Worm (Caenorhabditis elegans) whole organism, L4 larva: ENCODE results near the gene ddx-46.

ENCODE experiments used
- Y5F2A.4 ChIP-seq: fragments of 200-800 bp; sonication (Bioruptor generic); optimal IDR thresholded peaks from 2 replicates; lab custom pipeline; 2018; ENCODE audit warnings: mild to moderate bottlenecking, missing genetic modification characterization, missing compliant biosample characterization
- ama-1 ChIP-seq: fragments of 150-350 bp; optimal IDR thresholded peaks from 2 replicates; lab custom pipeline; 2014; ENCODE audit warnings: inconsistent platforms, mixed read lengths
- ceh-62 ChIP-seq: sonication (generic microtip); optimal IDR thresholded peaks from 2 replicates; lab custom pipeline; 2017; ENCODE audit warnings: missing biosample characterization, missing genetic modification characterization
- duxl-1 ChIP-seq: sonication (generic microtip); optimal IDR thresholded peaks from 2 replicates; lab custom pipeline; 2016; ENCODE audit warnings: mild to moderate bottlenecking, missing genetic modification characterization, moderate library complexity, missing compliant biosample characterization; ENCODE audit not compliant: poor library complexity
- fos-1 ChIP-seq: fragments of 150-350 bp; optimal IDR thresholded peaks from 2 replicates; lab custom pipeline; 2014; ENCODE audit warnings: missing biosample characterization, missing genetic modification characterization
- hmg-1.1 ChIP-seq: fragments of 200-800 bp; sonication (Bioruptor generic); IDR thresholded peaks from 2 replicates; pipeline ENCODE4 v1.3.6; 2022; ENCODE audit warnings: missing genetic modification reagents, missing genetic modification characterization, missing compliant biosample characterization
- lim-7 ChIP-seq: fragments of 200-800 bp; sonication (Bioruptor generic); IDR thresholded peaks from 2 replicates; pipeline ENCODE4 v1.3.6; 2022; ENCODE audit warnings: missing genetic modification characterization, missing compliant biosample characterization
- lin-13 ChIP-seq: fragments of 150-350 bp; optimal IDR thresholded peaks from 2 replicates; lab custom pipeline; 2014; ENCODE audit warnings: missing biosample characterization, missing genetic modification reagents, missing genetic modification characterization
- madf-5 ChIP-seq, 2 experiments: fragments of 200-800 bp; sonication (Bioruptor generic); IDR thresholded peaks; 2 replicates each; pipeline ENCODE4 v1.3.6; 2022; ENCODE audit warnings: missing compliant biosample characterization in 2 of 2, missing genetic modification characterization in 2 of 2
- nhr-11 ChIP-seq: fragments of 150-350 bp; optimal IDR thresholded peaks from 2 replicates; lab custom pipeline; 2014; ENCODE audit warnings: missing biosample characterization, missing genetic modification characterization
- pha-4 ChIP-seq, 2 experiments: fragments of 150-350 bp in 1 of 2; fragments of 200-800 bp in 1 of 2; sonication (Bioruptor generic) in 1 of 2; IDR thresholded peaks in 1 of 2; optimal IDR thresholded peaks in 1 of 2; 2 replicates each; pipeline versions ENCODE4 v1.3.6 to Lab custom; 2014 to 2022; ENCODE audit warnings: missing genetic modification characterization in 2 of 2, missing genetic modification reagents in 2 of 2, missing biosample characterization in 1 of 2, missing compliant biosample characterization in 1 of 2
- pqm-1 ChIP-seq: sonication (generic microtip); optimal IDR thresholded peaks from 2 replicates; lab custom pipeline; 2017; ENCODE audit warnings: missing biosample characterization, missing genetic modification characterization
- snpc-4 ChIP-seq: fragments of 150-350 bp; optimal IDR thresholded peaks from 2 replicates; lab custom pipeline; 2014; ENCODE audit warnings: missing biosample characterization, missing genetic modification characterization
- ztf-11 ChIP-seq: fragments of 150-350 bp; optimal IDR thresholded peaks from 2 replicates; lab custom pipeline; 2014; ENCODE audit warnings: missing biosample characterization, missing genetic modification characterization

DNA sequence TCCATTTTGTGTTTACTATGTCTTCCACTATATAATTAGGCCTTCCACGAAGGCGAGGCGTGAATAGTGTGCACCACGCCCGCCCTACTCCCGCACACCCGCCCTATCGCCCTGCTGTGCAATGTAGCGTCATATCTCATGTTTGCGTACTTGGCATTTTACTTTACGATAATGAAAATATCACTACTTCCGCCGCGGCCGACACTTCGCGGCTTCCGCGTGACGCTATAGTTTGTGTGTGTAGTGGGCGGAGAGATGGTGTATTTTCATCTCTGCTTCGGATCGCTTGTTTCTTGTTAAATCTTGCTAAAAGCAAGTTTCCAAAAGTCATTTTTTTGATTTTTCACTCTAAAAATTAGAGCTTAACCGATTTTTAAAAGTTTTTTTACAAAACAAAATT lies 49.0 kb downstream of the ddx-46 start:
- no peak for TF ChIP-seq ztf-11
- no peak for TF ChIP-seq snpc-4 (tag; lab: Kevin White, UChicago)
- TF ChIP-seq lin-13 (GFP tag; lab: Kevin White, UChicago): no peak
- no peak for TF ChIP-seq hmg-1.1
- TF ChIP-seq pqm-1 (tag; lab: Kevin White, UChicago): no peak
- TF ChIP-seq nhr-11 (tag; lab: Kevin White, UChicago): no peak
- TF ChIP-seq duxl-1 (tag; lab: Kevin White, UChicago): no peak
- no peak for TF ChIP-seq ceh-62 (tag; lab: Kevin White, UChicago)
- no peak for TF ChIP-seq pha-4 (GFP tag; IDR thresholded peaks at IDR 0.05; lab: Robert Waterston, UW)
- no peak for TF ChIP-seq pha-4 (tag; optimal IDR thresholded peaks at IDR 0.05; lab: Kevin White, UChicago)
- no peak for TF ChIP-seq madf-5 (GFP tag; IDR thresholded peaks at IDR 0.05; lab: Robert Waterston, UW)
- TF ChIP-seq fos-1 (tag; lab: Kevin White, UChicago): no peak
- TF ChIP-seq lim-7 (GFP tag; lab: Robert Waterston, UW): 0 out of 2 replicates have a peak, but pooled peaks have one; percentile 17
- no peak for TF ChIP-seq ama-1 (lab: Kevin White, UChicago)
- TF ChIP-seq Y5F2A.4 (GFP tag; lab: Kevin White, UChicago): no peak
